Worm (Caenorhabditis elegans) whole organism, mixed stage, embryonic: Measurements from ENCODE around the gene tebp-1.

Source experiments
- blmp-1 ChIP-seq: fragments of 150-350 bp; optimal IDR thresholded peaks from 2 replicates; lab custom pipeline; 2014; ENCODE audit warnings: missing biosample characterization, missing genetic modification characterization
- ces-1 ChIP-seq: fragments of 150-350 bp; optimal IDR thresholded peaks from 2 replicates; lab custom pipeline; 2014; ENCODE audit warnings: missing biosample characterization, missing genetic modification reagents, missing genetic modification characterization
- elt-3 ChIP-seq: fragments of 150-350 bp; optimal IDR thresholded peaks from 2 replicates; lab custom pipeline; 2014; ENCODE audit warnings: missing biosample characterization, missing genetic modification characterization
- flh-1 ChIP-seq: fragments of 200-800 bp; sonication (Bioruptor generic); optimal IDR thresholded peaks from 2 replicates; lab custom pipeline; 2018; ENCODE audit warnings: mild to moderate bottlenecking, missing genetic modification characterization, moderate library complexity, missing compliant biosample characterization
- hlh-1 ChIP-seq: fragments of 150-350 bp; optimal IDR thresholded peaks from 2 replicates; lab custom pipeline; 2014; ENCODE audit warnings: missing biosample characterization, missing genetic modification reagents, missing genetic modification characterization
- lsy-2 ChIP-seq: fragments of 150-350 bp; optimal IDR thresholded peaks from 2 replicates; lab custom pipeline; 2014; ENCODE audit warnings: missing biosample characterization, missing genetic modification characterization
- mep-1 ChIP-seq: fragments of 150-350 bp; optimal IDR thresholded peaks from 2 replicates; lab custom pipeline; 2017; ENCODE audit warnings: missing biosample characterization, missing genetic modification reagents, missing genetic modification characterization, inconsistent platforms
- mls-2 ChIP-seq: sonication (generic microtip); optimal IDR thresholded peaks from 2 replicates; lab custom pipeline; 2016; ENCODE audit warnings: mild to moderate bottlenecking, missing genetic modification characterization, moderate library complexity, missing compliant biosample characterization
- snpc-4 ChIP-seq: fragments of 150-350 bp; optimal IDR thresholded peaks from 2 replicates; lab custom pipeline; 2014; ENCODE audit warnings: missing biosample characterization, missing genetic modification characterization
- sptf-1 ChIP-seq: sonication (generic microtip); optimal IDR thresholded peaks from 2 replicates; lab custom pipeline; 2017; ENCODE audit warnings: mild to moderate bottlenecking, missing genetic modification characterization, moderate library complexity, missing compliant biosample characterization
- unc-120 ChIP-seq: sonication (generic microtip); optimal IDR thresholded peaks from 2 replicates; lab custom pipeline; 2017; ENCODE audit warnings: missing genetic modification characterization, missing compliant biosample characterization; ENCODE audit not compliant: poor library complexity, severe bottlenecking
- unc-39 ChIP-seq: fragments of 150-350 bp; optimal IDR thresholded peaks from 2 replicates; lab custom pipeline; 2014; ENCODE audit warnings: missing biosample characterization, missing genetic modification characterization
- unc-62 ChIP-seq: fragments of 150-350 bp; optimal IDR thresholded peaks from 2 replicates; lab custom pipeline; 2014; ENCODE audit warnings: missing biosample characterization, missing genetic modification reagents, missing genetic modification characterization

DNA sequence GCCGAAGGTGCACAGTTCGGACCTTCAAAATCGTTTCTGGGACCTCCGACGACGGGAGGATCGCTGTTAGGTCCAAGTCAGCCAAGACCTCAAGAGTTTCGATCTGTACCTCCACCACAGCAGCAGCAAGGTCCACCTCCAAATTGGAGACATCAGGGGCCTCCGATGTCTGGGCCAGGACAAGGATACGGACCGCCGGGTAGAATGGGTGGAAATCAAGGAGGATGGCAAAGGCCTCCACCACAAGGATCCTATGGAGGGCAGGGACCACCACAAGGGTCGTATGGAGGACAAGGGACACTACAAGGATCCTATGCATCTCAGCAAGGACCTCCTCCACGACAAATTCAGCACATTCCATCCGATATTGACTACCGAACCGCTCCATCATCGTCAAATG lies 1.1 kb upstream of the tebp-1 start:
- no peak for TF ChIP-seq lsy-2 (tag; lab: Kevin White, UChicago)
- no peak for TF ChIP-seq flh-1 (GFP tag; lab: Kevin White, UChicago)
- no peak for TF ChIP-seq sptf-1 (tag; lab: Kevin White, UChicago)
- no peak for TF ChIP-seq unc-62
- TF ChIP-seq snpc-4 (tag; lab: Kevin White, UChicago): no peak
- no peak for TF ChIP-seq unc-39 (tag; lab: Kevin White, UChicago)
- no peak for TF ChIP-seq elt-3 (tag; lab: Kevin White, UChicago)
- TF ChIP-seq ces-1 (GFP tag; lab: Kevin White, UChicago): no peak
- no peak for TF ChIP-seq unc-120 (tag; lab: Kevin White, UChicago)
- TF ChIP-seq blmp-1 (tag; lab: Kevin White, UChicago): no peak
- no peak for TF ChIP-seq mls-2 (tag; lab: Kevin White, UChicago)
- no peak for TF ChIP-seq hlh-1 (tag; lab: Kevin White, UChicago)
- TF ChIP-seq mep-1: no peak
